Worm (Caenorhabditis elegans) whole organism, L3 larva: Measurements from ENCODE around the gene klp-13.

Source experiments
- ZK546.5 ChIP-seq: sonication (generic microtip); optimal IDR thresholded peaks from 2 replicates; lab custom pipeline; 2017; ENCODE audit warnings: missing biosample characterization, missing genetic modification characterization
- aly-2 ChIP-seq: fragments of 150-350 bp; optimal IDR thresholded peaks from 2 replicates; lab custom pipeline; 2014; ENCODE audit warnings: missing biosample characterization, missing genetic modification characterization
- ceh-82 ChIP-seq: fragments of 150-350 bp; optimal IDR thresholded peaks from 2 replicates; lab custom pipeline; 2014; ENCODE audit warnings: missing biosample characterization, missing genetic modification characterization
- elt-2 ChIP-seq: sonication (generic microtip); optimal IDR thresholded peaks from 2 replicates; lab custom pipeline; 2016; ENCODE audit warnings: missing genetic modification reagents, mild to moderate bottlenecking, missing genetic modification characterization, missing compliant biosample characterization
- elt-3 ChIP-seq, 3 experiments: fragments of 150-350 bp in 1 of 3; sonication (generic microtip) in 2 of 3; optimal IDR thresholded peaks; 2 replicates in 2 of 3; 4 replicates in 1 of 3; lab custom pipeline; 2014 to 2017; ENCODE audit warnings: missing biosample characterization in 3 of 3, missing genetic modification characterization in 3 of 3
- lin-39 ChIP-seq: fragments of 150-350 bp; optimal IDR thresholded peaks from 2 replicates; lab custom pipeline; 2018; ENCODE audit warnings: missing biosample characterization, missing genetic modification reagents, missing genetic modification characterization
- mdl-1 ChIP-seq: fragments of 150-350 bp; optimal IDR thresholded peaks from 2 replicates; lab custom pipeline; 2014; ENCODE audit warnings: missing biosample characterization, missing genetic modification characterization
- nhr-12 ChIP-seq: fragments of 150-350 bp; optimal IDR thresholded peaks from 2 replicates; lab custom pipeline; 2014; ENCODE audit warnings: missing biosample characterization, missing genetic modification characterization
- nhr-237 ChIP-seq: fragments of 150-350 bp; optimal IDR thresholded peaks from 2 replicates; lab custom pipeline; 2014; ENCODE audit warnings: missing biosample characterization, missing genetic modification characterization
- nhr-76 ChIP-seq: fragments of 150-350 bp; sonication (generic microtip); optimal IDR thresholded peaks from 5 replicates; lab custom pipeline; 2014; ENCODE audit warnings: missing biosample characterization, missing genetic modification characterization
- tbx-2 ChIP-seq: sonication (generic microtip); optimal IDR thresholded peaks from 2 replicates; lab custom pipeline; 2016; ENCODE audit warnings: mild to moderate bottlenecking, missing genetic modification characterization, missing compliant biosample characterization

ce11 chrX:5972212-5972611 lies 12.6 kb upstream of the klp-13 start:
- TF ChIP-seq elt-3 (tag; optimal IDR thresholded peaks at IDR 0.05; lab: Kevin White, UChicago) (no peak), lin-39 (tag; lab: Kevin White, UChicago) (peak; percentile 48), aly-2 (no peak), ceh-82 (tag; lab: Kevin White, UChicago) (no peak), tbx-2 (tag; lab: Kevin White, UChicago) (no peak), nhr-237 (tag; lab: Kevin White, UChicago) (no peak), ZK546.5 (tag; lab: Kevin White, UChicago) (no peak), nhr-12 (tag; lab: Kevin White, UChicago) (no peak), mdl-1 (tag; lab: Kevin White, UChicago) (no peak), elt-2 (no peak), nhr-76 (tag; lab: Kevin White, UChicago) (no peak)
